Fruit fly (Drosophila melanogaster): ENCODE results near the gene tap.

The tap gene

DNA sequence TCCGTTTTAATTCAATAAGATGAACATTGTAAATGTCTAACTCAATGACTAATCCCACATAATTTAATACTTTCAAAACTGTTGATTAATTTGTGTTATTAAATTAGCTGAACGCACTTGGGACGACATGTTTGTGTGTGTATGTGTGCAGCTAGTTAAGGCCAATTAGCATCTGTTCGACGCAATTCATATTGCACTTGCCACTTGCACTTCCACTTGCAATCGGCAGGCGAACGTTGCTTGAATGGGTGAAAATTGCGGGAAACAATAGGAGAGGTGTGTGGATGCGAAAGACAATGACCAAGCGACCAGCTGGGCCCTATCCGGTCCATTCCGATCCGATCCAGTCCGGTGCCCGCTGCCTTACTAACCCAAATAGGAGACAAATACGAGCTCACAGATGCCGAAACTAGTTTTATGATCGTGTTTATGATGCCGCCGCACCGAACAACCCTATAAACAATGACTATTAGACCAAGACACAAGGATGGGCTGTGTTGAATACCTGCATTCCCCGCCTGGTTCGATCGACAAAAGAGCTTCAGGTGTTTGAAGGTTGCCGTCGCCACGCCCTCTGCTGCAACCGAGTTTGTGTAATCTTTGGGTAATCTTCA lies 48.1 kb downstream of the tap start:
- TF ChIP-seq sd (tag; optimal IDR thresholded peaks at IDR 0.05) = peak; percentile 13
- peak in 1 of 2 experiments; percentile 82 for TF ChIP-seq tll (GFP tag; optimal IDR thresholded peaks at IDR 0.05)
- TF ChIP-seq vvl (GFP tag; IDR thresholded peaks at IDR 0.05) = 0 out of 2 replicates have a peak, but pooled peaks have one; percentile 2
- no peak for TF ChIP-seq Hey (tag; optimal IDR thresholded peaks at IDR 0.05)
- TF ChIP-seq Fer2 (tag; optimal IDR thresholded peaks at IDR 0.05) = no peak
- peak in 1 of 2 experiments; percentile 69 for TF ChIP-seq insv (GFP tag; optimal IDR thresholded peaks at IDR 0.05)
- peak; percentile 52 for TF ChIP-seq CG15479 (GFP tag; optimal IDR thresholded peaks at IDR 0.05)
- TF ChIP-seq pros (GFP tag; optimal IDR thresholded peaks at IDR 0.05) = peak; percentile 55
- TF ChIP-seq ci (GFP tag; IDR thresholded peaks at IDR 0.05) = 0 out of 3 replicates have a peak, but pooled peaks have one; percentile 19
- no peak for TF ChIP-seq HLH54F (GFP tag; optimal IDR thresholded peaks at IDR 0.05)
- no peak for TF ChIP-seq nerfin-1 (tag; optimal IDR thresholded peaks at IDR 0.05)
- TF ChIP-seq cad (GFP tag; optimal IDR thresholded peaks at IDR 0.05) = peak; percentile 93
- no peak for TF ChIP-seq lola (GFP tag; optimal IDR thresholded peaks at IDR 0.05)
- no peak for TF ChIP-seq CG12236 (GFP tag; optimal IDR thresholded peaks at IDR 0.05)
- TF ChIP-seq kni (GFP tag; optimal IDR thresholded peaks at IDR 0.05) = peak; percentile 58
- no peak for TF ChIP-seq dysf (GFP tag; IDR thresholded peaks at IDR 0.05)
- no peak for TF ChIP-seq CG10431 (GFP tag; optimal IDR thresholded peaks at IDR 0.05)
- TF ChIP-seq amos (GFP tag; IDR thresholded peaks at IDR 0.05; ENCODE audit: partially characterized antibody) = no peak
- TF ChIP-seq ham (GFP tag; IDR thresholded peaks at IDR 0.05) = no peak
- peak; percentile 69 for TF ChIP-seq D (optimal IDR thresholded peaks at IDR 0.05)
- no peak for TF ChIP-seq D (GFP tag; optimal IDR thresholded peaks at IDR 0.05)
- TF ChIP-seq abd-A (tag; optimal IDR thresholded peaks at IDR 0.05) = peak; percentile 22
- 0 out of 3 replicates have a peak, but pooled peaks have one; percentile 2 for TF ChIP-seq knrl (GFP tag; IDR thresholded peaks at IDR 0.05; ENCODE audit: partially characterized antibody)
- TF ChIP-seq CG12769 (tag; optimal IDR thresholded peaks at IDR 0.05) = peak; percentile 60
- no peak for TF ChIP-seq Side (GFP tag; optimal IDR thresholded peaks at IDR 0.05)
- peak; percentile 5 for TF ChIP-seq ac (GFP tag; optimal IDR thresholded peaks at IDR 0.05)
- no peak for TF ChIP-seq Sox102F (GFP tag; optimal IDR thresholded peaks at IDR 0.05)
- 0 out of 4 replicates have a peak, but pooled peaks have one; percentile 13 for TF ChIP-seq chinmo (GFP tag; IDR thresholded peaks at IDR 0.05; ENCODE audit: partially characterized antibody)
- TF ChIP-seq CG7372 (GFP tag; IDR thresholded peaks at IDR 0.05) = no peak
- peak; percentile 83 for TF ChIP-seq Elba2 (GFP tag; optimal IDR thresholded peaks at IDR 0.05)

DNA sequence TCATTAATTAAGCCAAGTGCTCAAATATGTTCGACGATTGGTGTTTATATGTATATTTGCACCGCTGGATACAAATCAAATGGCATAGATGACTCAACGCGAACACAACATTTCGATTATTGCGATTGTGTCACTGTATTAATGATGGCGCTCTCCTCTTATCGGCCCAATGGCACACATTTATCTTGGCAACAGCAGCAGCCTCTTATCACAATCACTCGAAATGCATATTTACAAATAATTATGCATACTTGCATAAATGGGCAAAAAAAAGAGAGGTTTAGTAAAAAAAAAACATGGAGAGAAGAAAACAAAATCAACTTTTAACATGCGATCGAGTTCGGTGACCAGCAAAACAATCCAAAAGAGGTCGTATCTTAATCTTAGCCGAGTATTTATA lies 51.8 kb downstream of the tap start:
- no peak for TF ChIP-seq oc (tag; optimal IDR thresholded peaks at IDR 0.05)
- TF ChIP-seq HLH3B (GFP tag; IDR thresholded peaks at IDR 0.05) = no peak
- TF ChIP-seq stwl (tag; optimal IDR thresholded peaks at IDR 0.05) = no peak
- TF ChIP-seq ind (GFP tag; optimal IDR thresholded peaks at IDR 0.05) = no peak
- no peak for TF ChIP-seq CG8089 (GFP tag; optimal IDR thresholded peaks at IDR 0.05)
- TF ChIP-seq CG13296 (GFP tag; optimal IDR thresholded peaks at IDR 0.05) = no peak
- TF ChIP-seq mirr (GFP tag; optimal IDR thresholded peaks at IDR 0.05) = peak; percentile 4
- no peak for TF ChIP-seq sna (GFP tag; IDR thresholded peaks at IDR 0.05; ENCODE audit: partially characterized antibody)
- TF ChIP-seq nerfin-1 (tag; optimal IDR thresholded peaks at IDR 0.05) = no peak
- no peak for TF ChIP-seq unpg (GFP tag; optimal IDR thresholded peaks at IDR 0.05)
- TF ChIP-seq CG15479 (GFP tag; optimal IDR thresholded peaks at IDR 0.05) = peak; percentile 64
- TF ChIP-seq vnd (GFP tag; IDR thresholded peaks at IDR 0.05; ENCODE audit: partially characterized antibody) = no peak
- no peak for TF ChIP-seq slou (GFP tag; optimal IDR thresholded peaks at IDR 0.05)
